Worm (Caenorhabditis elegans): ENCODE measurements around the gene C04F5.9.

DNA sequence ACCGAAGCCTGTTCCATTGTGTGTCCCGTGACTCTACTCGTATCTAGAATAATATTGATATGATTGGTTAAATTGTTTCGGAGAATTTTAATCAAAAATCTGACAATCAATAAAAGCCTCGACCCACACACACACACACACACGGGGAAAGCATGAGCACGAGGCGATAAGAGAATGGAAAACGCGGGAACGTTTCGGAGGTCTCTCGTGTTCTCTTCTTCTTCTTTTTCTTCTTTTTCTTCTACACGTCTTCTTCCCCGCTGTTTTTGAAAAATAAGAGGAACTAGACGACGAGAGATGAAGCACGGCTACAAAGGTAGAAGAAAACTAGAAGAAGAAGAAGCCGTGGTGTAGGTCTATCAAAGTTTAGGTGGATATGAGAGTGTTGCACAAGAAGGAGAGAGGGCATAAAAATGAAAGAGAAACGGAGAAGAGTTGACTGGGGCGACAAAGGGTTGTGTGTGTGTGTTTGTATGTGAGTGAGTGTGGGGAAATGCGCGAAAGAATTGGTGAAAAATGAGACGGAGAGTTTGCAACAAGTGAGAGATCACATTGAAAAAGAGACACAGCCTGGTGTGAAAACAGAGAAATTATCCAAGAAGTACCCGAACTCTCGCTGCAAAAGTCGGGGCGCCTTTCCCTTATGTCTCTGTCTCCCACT is 54.1 kb downstream of the C04F5.9 start, which contains the start of gene mlk-1:
- TF ChIP-seq pqm-1 (tag; optimal IDR thresholded peaks at IDR 0.05) (no peak), nhr-11 (tag; optimal IDR thresholded peaks at IDR 0.05) (no peak)
